Worm (Caenorhabditis elegans) whole organism, early embryonic: Measurements from ENCODE around the gene ifa-3.

Source experiments
- F13C5.2 ChIP-seq: sonication (generic microtip); optimal IDR thresholded peaks from 2 replicates; lab custom pipeline; 2017; ENCODE audit warnings: mild to moderate bottlenecking, missing genetic modification characterization, inconsistent platforms, missing compliant biosample characterization
- ama-1 ChIP-seq: fragments of 150-350 bp; optimal IDR thresholded peaks from 2 replicates; lab custom pipeline; 2014
- ceh-13 ChIP-seq: fragments of 200-800 bp; sonication (Bioruptor generic); optimal IDR thresholded peaks from 2 replicates; lab custom pipeline; 2018; ENCODE audit warnings: mild to moderate bottlenecking, missing genetic modification characterization, missing compliant biosample characterization
- ceh-36 ChIP-seq: sonication (generic microtip); optimal IDR thresholded peaks from 2 replicates; lab custom pipeline; 2016; ENCODE audit warnings: missing genetic modification characterization, inconsistent platforms, missing compliant biosample characterization
- ets-7 ChIP-seq: sonication (generic microtip); optimal IDR thresholded peaks from 2 replicates; lab custom pipeline; 2016; ENCODE audit warnings: missing genotype, missing genetic modification characterization, missing compliant biosample characterization
- flt-1 ChIP-seq: fragments of 200-800 bp; sonication (Bioruptor generic); IDR thresholded peaks from 2 replicates; pipeline ENCODE4 v1.3.6; 2022; ENCODE audit warnings: missing genetic modification characterization, missing compliant biosample characterization
- hmbx-1 ChIP-seq: sonication (generic microtip); optimal IDR thresholded peaks from 2 replicates; lab custom pipeline; 2016; ENCODE audit warnings: mild to moderate bottlenecking, missing genetic modification characterization, missing compliant biosample characterization
- hmg-4 ChIP-seq: fragments of 200-800 bp; sonication (Bioruptor generic); optimal IDR thresholded peaks from 2 replicates; lab custom pipeline; 2018; ENCODE audit warnings: mild to moderate bottlenecking, missing genetic modification characterization, missing compliant biosample characterization
- pes-1 ChIP-seq: fragments of 200-800 bp; sonication (Bioruptor generic); IDR thresholded peaks from 2 replicates; pipeline ENCODE4 v1.3.6; 2022; ENCODE audit warnings: missing genetic modification reagents, missing genetic modification characterization, missing compliant biosample characterization
- scrt-1 ChIP-seq: fragments of 200-800 bp; sonication (Bioruptor generic); IDR thresholded peaks from 2 replicates; pipeline ENCODE4 v1.3.6; 2022; ENCODE audit warnings: missing genetic modification characterization, missing compliant biosample characterization
- tbx-11 ChIP-seq: fragments of 200-800 bp; sonication (Bioruptor generic); IDR thresholded peaks from 2 replicates; pipeline ENCODE4 v1.3.6; 2022; ENCODE audit warnings: missing genetic modification characterization, missing compliant biosample characterization
- tra-4 ChIP-seq: sonication (generic microtip); optimal IDR thresholded peaks from 2 replicates; lab custom pipeline; 2017; ENCODE audit warnings: missing genetic modification characterization, missing compliant biosample characterization

DNA sequence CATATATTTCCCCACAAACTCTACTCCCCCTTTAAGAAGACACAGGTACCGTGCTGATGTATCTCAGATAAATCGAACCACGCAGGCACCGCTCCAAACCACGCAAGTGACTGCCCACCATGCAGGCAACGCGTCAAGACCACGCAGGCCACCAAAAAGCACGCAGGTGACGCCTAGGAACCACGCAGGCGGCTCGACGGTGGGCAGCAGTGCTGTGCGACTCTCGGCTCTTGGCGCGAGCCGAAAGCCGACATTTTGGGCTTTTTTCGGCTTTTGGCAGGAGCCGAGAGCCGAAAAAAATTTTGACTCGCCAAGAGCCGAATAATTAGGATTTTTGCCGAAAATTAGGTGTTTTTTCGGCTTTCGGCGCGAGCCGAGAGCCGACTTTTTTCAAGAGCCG lies 26.7 kb downstream of the ifa-3 start:
- TF ChIP-seq ets-7 (tag; lab: Kevin White, UChicago) (no peak), ceh-36 (tag; lab: Kevin White, UChicago) (no peak), ama-1 (no peak), tbx-11 (no peak), ceh-13 (GFP tag; lab: Kevin White, UChicago) (no peak), hmbx-1 (tag; lab: Kevin White, UChicago) (no peak), flt-1 (no peak), hmg-4 (GFP tag; lab: Kevin White, UChicago) (no peak), scrt-1 (no peak), F13C5.2 (tag; lab: Kevin White, UChicago) (no peak), tra-4 (tag; lab: Kevin White, UChicago) (no peak), pes-1 (no peak)
